Fruit fly (Drosophila melanogaster) whole organism, wandering third instar larva: ENCODE results near the gene CG46308.

Experiments
- CG9705 ChIP-seq: fragments of 200-800 bp; sonication (Bioruptor generic); optimal IDR thresholded peaks from 2 replicates; lab custom pipeline; 2018; ENCODE audit warnings: missing biosample characterization, mild to moderate bottlenecking, missing genetic modification characterization
- CrebA ChIP-seq: fragments of 200-800 bp; sonication (Bioruptor generic); optimal IDR thresholded peaks from 2 replicates; lab custom pipeline; 2016; ENCODE audit warnings: missing biosample characterization, mild to moderate bottlenecking, missing genetic modification characterization, borderline replicate concordance
- Dfd ChIP-seq: fragments of >200 bp; optimal IDR thresholded peaks from 2 replicates; lab custom pipeline; 2017; ENCODE audit warnings: missing biosample characterization, missing genetic modification characterization
- Dif ChIP-seq: fragments of 200-275, 200-300 bp; sonication (Bioruptor generic); optimal IDR thresholded peaks from 2 replicates; lab custom pipeline; 2018; ENCODE audit warnings: missing biosample characterization, missing genetic modification characterization; ENCODE audit not compliant: partially characterized antibody
- HLH106 ChIP-seq: fragments of 200-800 bp; optimal IDR thresholded peaks from 3 replicates; lab custom pipeline; 2019; ENCODE audit warnings: missing biosample characterization, mild to moderate bottlenecking, missing genetic modification characterization, moderate library complexity
- Hr78 ChIP-seq: fragments of >200 bp; optimal IDR thresholded peaks from 2 replicates; lab custom pipeline; 2017; ENCODE audit warnings: missing biosample characterization, missing genetic modification characterization
- Hr83 ChIP-seq: fragments of 200-300 bp; sonication (Bioruptor generic); optimal IDR thresholded peaks from 2 replicates; lab custom pipeline; 2016; ENCODE audit warnings: missing biosample characterization, mild to moderate bottlenecking, missing genetic modification characterization, moderate library complexity; ENCODE audit not compliant: poor library complexity, severe bottlenecking
- Jra ChIP-seq: sonication (Bioruptor generic); optimal IDR thresholded peaks from 2 replicates; lab custom pipeline; 2016; ENCODE audit warnings: missing biosample characterization, missing genetic modification characterization
- Mio ChIP-seq: sonication (Bioruptor generic); optimal IDR thresholded peaks from 2 replicates; lab custom pipeline; 2016; ENCODE audit warnings: missing biosample characterization, missing genetic modification characterization
- Myc ChIP-seq: fragments of >200 bp; optimal IDR thresholded peaks from 2 replicates; lab custom pipeline; 2017
- N ChIP-seq: fragments of >200 bp; optimal IDR thresholded peaks from 2 replicates; lab custom pipeline; 2018; ENCODE audit warnings: missing biosample characterization, missing external identifiers, missing genetic modification characterization
- OdsH ChIP-seq: fragments of 200-800 bp; sonication (Bioruptor generic); optimal IDR thresholded peaks from 2 replicates; lab custom pipeline; 2016; ENCODE audit warnings: missing biosample characterization, mild to moderate bottlenecking, missing genetic modification characterization
- Rel ChIP-seq, 2 experiments: fragments of 200-800 bp; sonication (Bioruptor generic) in 1 of 2; optimal IDR thresholded peaks; 2 replicates in 1 of 2; 3 replicates in 1 of 2; lab custom pipeline; 2016 to 2019; ENCODE audit warnings: mild to moderate bottlenecking in 2 of 2, missing biosample characterization in 2 of 2, missing genetic modification characterization in 2 of 2, moderate library complexity in 1 of 2
- Vsx2 ChIP-seq: fragments of 200-300, 225-300 bp; sonication (Bioruptor generic); optimal IDR thresholded peaks from 2 replicates; lab custom pipeline; 2018; ENCODE audit warnings: missing biosample characterization, missing genetic modification characterization; ENCODE audit not compliant: partially characterized antibody
- br ChIP-seq: fragments of 200-800 bp; sonication (Bioruptor generic); optimal IDR thresholded peaks from 2 replicates; lab custom pipeline; 2016; ENCODE audit warnings: missing biosample characterization, missing genetic modification characterization
- brk ChIP-seq: fragments of 200-800 bp; sonication (Bioruptor generic); optimal IDR thresholded peaks from 2 replicates; lab custom pipeline; 2016; ENCODE audit warnings: missing biosample characterization, mild to moderate bottlenecking, missing genetic modification characterization
- dl ChIP-seq, 2 experiments: fragments of 175-275, 200-275 bp in 1 of 2; fragments of 200-275 bp in 1 of 2; sonication (Bioruptor generic); optimal IDR thresholded peaks; lab custom pipeline; 2018; ENCODE audit warnings: mild to moderate bottlenecking in 2 of 2, missing biosample characterization in 2 of 2, missing genetic modification characterization in 2 of 2, moderate library complexity in 2 of 2; ENCODE audit not compliant: partially characterized antibody in 2 of 2, insufficient read depth in 1 of 2
- dmrt93B ChIP-seq: fragments of 200-800 bp; sonication (Bioruptor generic); optimal IDR thresholded peaks from 2 replicates; lab custom pipeline; 2018; ENCODE audit warnings: missing biosample characterization, mild to moderate bottlenecking, missing genetic modification characterization
- ey ChIP-seq: fragments of 200-800 bp; sonication (Bioruptor generic); optimal IDR thresholded peaks from 2 replicates; lab custom pipeline; 2016; ENCODE audit warnings: missing biosample characterization, missing genetic modification characterization
- foxo ChIP-seq, 2 experiments: fragments of 200-800 bp; sonication (Bioruptor generic); optimal IDR thresholded peaks; 2 replicates in 1 of 2; 3 replicates in 1 of 2; lab custom pipeline; 2016 to 2017; ENCODE audit warnings: missing biosample characterization in 2 of 2, missing genetic modification characterization in 2 of 2
- fru ChIP-seq: fragments of 200-800 bp; sonication (Bioruptor generic); optimal IDR thresholded peaks from 3 replicates; lab custom pipeline; 2016; ENCODE audit warnings: missing biosample characterization, mild to moderate bottlenecking, missing genetic modification characterization
- h ChIP-seq: fragments of 200-800 bp; sonication (Bioruptor generic); optimal IDR thresholded peaks from 3 replicates; lab custom pipeline; 2016; ENCODE audit warnings: missing biosample characterization, mild to moderate bottlenecking, missing genetic modification characterization
- jim ChIP-seq: fragments of 175-275, 200-325 bp; sonication (Bioruptor generic); optimal IDR thresholded peaks from 2 replicates; lab custom pipeline; 2016; ENCODE audit warnings: missing biosample characterization, mild to moderate bottlenecking, missing genetic modification characterization
- lola ChIP-seq: fragments of >200 bp; optimal IDR thresholded peaks from 2 replicates; lab custom pipeline; 2017; ENCODE audit warnings: missing biosample characterization, missing genetic modification characterization
- pan ChIP-seq: fragments of >200 bp; optimal IDR thresholded peaks from 2 replicates; lab custom pipeline; 2017
- psq ChIP-seq: fragments of 200-800 bp; sonication (Bioruptor generic); optimal IDR thresholded peaks from 3 replicates; lab custom pipeline; 2017; ENCODE audit warnings: missing biosample characterization, mild to moderate bottlenecking, missing genetic modification characterization, moderate library complexity
- sage ChIP-seq: fragments of 200-800 bp; sonication (Bioruptor generic); optimal IDR thresholded peaks from 2 replicates; lab custom pipeline; 2016; ENCODE audit warnings: missing biosample characterization, mild to moderate bottlenecking, missing genetic modification characterization
- tai ChIP-seq: sonication (Bioruptor generic); optimal IDR thresholded peaks from 2 replicates; lab custom pipeline; 2016; ENCODE audit warnings: missing biosample characterization, missing genetic modification characterization
- usp ChIP-seq: fragments of >200 bp; optimal IDR thresholded peaks from 2 replicates; lab custom pipeline; 2017; ENCODE audit warnings: missing biosample characterization, missing genetic modification characterization
- woc ChIP-seq: sonication (Bioruptor generic); optimal IDR thresholded peaks from 2 replicates; lab custom pipeline; 2016; ENCODE audit warnings: missing biosample characterization, mild to moderate bottlenecking, missing genetic modification characterization

CG46308 gene

dm6 chr2L:13414525-13415481, 46.8 kb upstream of the CG46308 start, which contains the start of the genes CG16956, CG42784 and CG43850:
Gene CG16956 (minus strand): TSS chr2L:13414575.
Gene CG42784 (plus strand): TSS chr2L:13415431.
Gene CG43850 (plus strand): TSS chr2L:13415431.
- TF ChIP-seq Hr78 (GFP tag; lab: Kevin White, UChicago) (no peak), Mio (GFP tag; lab: Kevin White, UChicago) (no peak), Vsx2 (GFP tag; lab: Kevin White, UChicago) (peak; percentile 7)

dm6 chr2L:13430919-13431502, 30.6 kb upstream of the CG46308 start:
- TF ChIP-seq dmrt93B (GFP tag; lab: Kevin White, UChicago) (no peak), sage (no peak), HLH106 (no peak), Dif (GFP tag; lab: Kevin White, UChicago) (no peak), usp (no peak), brk (GFP tag; lab: Kevin White, UChicago) (no peak), Jra (GFP tag; lab: Kevin White, UChicago) (no peak), jim (GFP tag; lab: Kevin White, UChicago) (no peak), ey (GFP tag; lab: Kevin White, UChicago) (no peak), N (GFP tag; lab: Kevin White, UChicago) (no peak), Dfd (GFP tag; lab: Kevin White, UChicago) (no peak)

dm6 chr2L:13434795-13435634, 26.6 kb upstream of the CG46308 start, which contains the start of gene Tehao:
Gene Tehao (plus strand): TSS chr2L:13435622.
- TF ChIP-seq Myc (lab: Kevin White, UChicago): no peak
- TF ChIP-seq CG9705 (GFP tag; lab: Kevin White, UChicago): no peak
- no peak for TF ChIP-seq br (GFP tag; lab: Kevin White, UChicago)
- TF ChIP-seq Hr83 (GFP tag; lab: Kevin White, UChicago): no peak
- peak in 1 of 2 experiments; percentile 13 for TF ChIP-seq foxo (GFP tag; optimal IDR thresholded peaks at IDR 0.05; lab: Kevin White, UChicago)
- no peak for TF ChIP-seq brk (GFP tag; lab: Kevin White, UChicago)
- TF ChIP-seq pan (lab: Kevin White, UChicago): no peak
- no peak for TF ChIP-seq Rel (GFP tag; optimal IDR thresholded peaks at IDR 0.05; lab: Kevin White, UChicago)
- TF ChIP-seq Rel (tag; optimal IDR thresholded peaks at IDR 0.05; lab: Kevin White, UChicago): no peak
- no peak for TF ChIP-seq Mio (GFP tag; lab: Kevin White, UChicago)
- no peak for TF ChIP-seq tai (GFP tag; lab: Kevin White, UChicago)
- TF ChIP-seq OdsH (GFP tag; lab: Kevin White, UChicago): peak; percentile 7
- TF ChIP-seq psq (GFP tag; lab: Kevin White, UChicago): no peak
- TF ChIP-seq CrebA (GFP tag; lab: Kevin White, UChicago): peak; percentile 52
- peak; percentile 28 for TF ChIP-seq fru
- TF ChIP-seq woc: no peak
- TF ChIP-seq lola (GFP tag; lab: Kevin White, UChicago): no peak
- TF ChIP-seq dl (GFP tag; optimal IDR thresholded peaks at IDR 0.05; lab: Kevin White, UChicago; ENCODE audit: insufficient read depth in 1 of 2, partially characterized antibody in 2 of 2): no peak
- TF ChIP-seq Dif (GFP tag; lab: Kevin White, UChicago): no peak
- peak; percentile 21 for TF ChIP-seq h (GFP tag; lab: Kevin White, UChicago)
